Worm (Caenorhabditis elegans): Measurements from ENCODE around the gene R04B3.2.

The R04B3.2 gene

ce11 chrX:2483078-2483477 lies 9.6 kb upstream of the R04B3.2 start, which contains the start of gene K02E10.4:
TSS of gene K02E10.4 (plus strand) at chrX:2483263.
- peak in 1 of 6 experiments; percentile 9 for TF ChIP-seq elt-3 (tag; optimal IDR thresholded peaks at IDR 0.05)
- no peak for TF ChIP-seq nhr-85 (tag)
- TF ChIP-seq ceh-8 (GFP tag; optimal IDR thresholded peaks at IDR 0.05): no peak
- TF ChIP-seq egl-13 (tag; optimal IDR thresholded peaks at IDR 0.05): no peak
- no peak for TF ChIP-seq nhr-90 (tag; optimal IDR thresholded peaks at IDR 0.05; ENCODE audit: poor library complexity)
- no peak for TF ChIP-seq sup-37 (GFP tag; optimal IDR thresholded peaks at IDR 0.05)
- no peak for TF ChIP-seq jun-1 (tag; optimal IDR thresholded peaks at IDR 0.05)
- no peak for TF ChIP-seq pag-3 (tag; optimal IDR thresholded peaks at IDR 0.05; ENCODE audit: borderline replicate concordance, insufficient read depth)
- no peak for TF ChIP-seq ama-1 (optimal IDR thresholded peaks at IDR 0.05)
- TF ChIP-seq egl-27 (tag; optimal IDR thresholded peaks at IDR 0.05): no peak
- TF ChIP-seq swsn-7 (tag; optimal IDR thresholded peaks at IDR 0.05): no peak
- peak; percentile 95 for TF ChIP-seq blmp-1 (tag; optimal IDR thresholded peaks at IDR 0.05)
- no peak for TF ChIP-seq unc-86 (tag; optimal IDR thresholded peaks at IDR 0.05)

DNA sequence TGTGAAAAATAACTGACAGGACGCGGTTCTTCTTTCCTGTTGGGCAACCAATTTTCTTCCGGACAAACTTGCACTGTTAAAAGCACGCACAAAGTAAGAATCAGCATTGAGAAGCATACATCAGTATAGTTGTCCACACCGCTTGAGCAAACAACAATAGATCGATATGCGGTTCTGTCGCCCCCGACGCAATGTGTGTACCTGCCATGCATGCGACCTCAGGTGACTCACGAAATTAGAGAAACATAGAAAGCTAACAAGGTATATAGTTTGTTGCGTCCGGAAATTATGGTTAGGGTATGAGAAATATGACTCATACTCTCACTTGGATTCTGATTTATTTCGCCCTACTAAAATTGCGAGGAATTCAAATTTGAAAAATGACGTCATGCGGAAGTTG lies 9.1 kb upstream of the R04B3.2 start, which contains the start of gene K02E10.6:
TSS of gene K02E10.6 (minus strand) at position 149 of the 400 bp plus-strand sequence.
- TF ChIP-seq lin-35 (GFP tag; optimal IDR thresholded peaks at IDR 0.05) (peak in 1 of 2 experiments; percentile 23), unc-130 (tag; optimal IDR thresholded peaks at IDR 0.05) (no peak), elt-2 (tag; optimal IDR thresholded peaks at IDR 0.05) (peak; percentile 14)

- TF ChIP-seq Y116A8C.19 (tag; optimal IDR thresholded peaks at IDR 0.05; ENCODE audit: borderline replicate concordance) (no peak), alr-1 (tag; optimal IDR thresholded peaks at IDR 0.05; ENCODE audit: borderline replicate concordance) (no peak), ceh-88 (GFP tag; IDR thresholded peaks at IDR 0.05) (no peak), hlh-4 (tag; optimal IDR thresholded peaks at IDR 0.05) (no peak), nhr-19 (GFP tag; conservative IDR thresholded peaks at IDR 0.05) (no peak), efl-3 (GFP tag; optimal IDR thresholded peaks at IDR 0.05) (no peak), F16B12.6 (tag; optimal IDR thresholded peaks at IDR 0.05) (no peak), aly-2 (tag; optimal IDR thresholded peaks at IDR 0.05) (no peak), C16A3.4 (tag; optimal IDR thresholded peaks at IDR 0.05) (no peak), lin-35 (GFP tag; optimal IDR thresholded peaks at IDR 0.05) (no peak), nhr-12 (tag; optimal IDR thresholded peaks at IDR 0.05) (no peak), isw-1 (GFP tag; IDR thresholded peaks at IDR 0.05) (no peak), ceh-90 (tag; optimal IDR thresholded peaks at IDR 0.05) (no peak), hlh-17 (GFP tag; optimal IDR thresholded peaks at IDR 0.05; ENCODE audit: borderline replicate concordance) (no peak)
Observed at ce11 chrX:2478823-2479222, 5.3 kb upstream of the R04B3.2 start, which contains the start of gene K02E10.5. TSS of gene K02E10.5 (minus strand) at chrX:2478923.

ce11 chrX:2475873-2476272 lies 2.4 kb upstream of the R04B3.2 start, which contains the start of gene R04B3.3:
TSS of gene R04B3.3 (minus strand) at chrX:2475973.
- TF ChIP-seq swsn-7 (tag; optimal IDR thresholded peaks at IDR 0.05) (no peak), nhr-47 (tag; optimal IDR thresholded peaks at IDR 0.05) (no peak), C16A3.4 (tag; optimal IDR thresholded peaks at IDR 0.05) (no peak), nhr-76 (tag; optimal IDR thresholded peaks at IDR 0.05) (no peak), mep-1 (tag; optimal IDR thresholded peaks at IDR 0.05) (no peak), nhr-28 (tag; optimal IDR thresholded peaks at IDR 0.05) (no peak), tlp-1 (tag; optimal IDR thresholded peaks at IDR 0.05) (no peak), nhr-84 (tag; optimal IDR thresholded peaks at IDR 0.05) (no peak), dsc-1 (tag; optimal IDR thresholded peaks at IDR 0.05) (no peak), ceh-88 (GFP tag; IDR thresholded peaks at IDR 0.05) (no peak), ztf-11 (tag; optimal IDR thresholded peaks at IDR 0.05) (no peak), isw-1 (GFP tag; IDR thresholded peaks at IDR 0.05) (no peak)
